Fruit fly (Drosophila melanogaster) whole organism, adult: ENCODE measurements around the gene CG3529.

ENCODE experiments used
- CG11617 ChIP-seq: fragments of 200-800 bp; sonication (Bioruptor generic); optimal IDR thresholded peaks from 2 replicates; lab custom pipeline; 2017; ENCODE audit warnings: mild to moderate bottlenecking, missing biosample characterization, missing genetic modification reagents, missing genetic modification characterization
- CG12768 ChIP-seq: fragments of 200-800 bp; sonication (Bioruptor generic); optimal IDR thresholded peaks from 2 replicates; lab custom pipeline; 2017; ENCODE audit warnings: missing biosample characterization, missing genetic modification characterization, mild to moderate bottlenecking, moderate library complexity, missing genetic modification reagents
- CG14711 ChIP-seq: fragments of 200-800 bp; sonication (Bioruptor generic); optimal IDR thresholded peaks from 2 replicates; lab custom pipeline; 2018; ENCODE audit warnings: missing biosample characterization, mild to moderate bottlenecking, missing genetic modification characterization, moderate library complexity
- CG1620 ChIP-seq: fragments of 200-800 bp; sonication (Bioruptor generic); optimal IDR thresholded peaks from 2 replicates; lab custom pipeline; 2016; ENCODE audit warnings: missing biosample characterization, missing genetic modification characterization
- CG33017 ChIP-seq: fragments of 200-800 bp; sonication (Bioruptor generic); optimal IDR thresholded peaks from 2 replicates; lab custom pipeline; 2018; ENCODE audit warnings: missing biosample characterization, mild to moderate bottlenecking, missing genetic modification characterization, moderate library complexity
- CG5204 ChIP-seq: fragments of 200-800 bp; sonication (Bioruptor generic); optimal IDR thresholded peaks from 2 replicates; lab custom pipeline; 2016; ENCODE audit warnings: missing biosample characterization, missing genetic modification characterization
- CG7045 ChIP-seq: fragments of 200-800 bp; sonication (Bioruptor generic); optimal IDR thresholded peaks from 2 replicates; lab custom pipeline; 2017; ENCODE audit warnings: missing biosample characterization, mild to moderate bottlenecking, missing genetic modification characterization
- CG7101 ChIP-seq: fragments of 200-800 bp; sonication (Bioruptor generic); optimal IDR thresholded peaks from 2 replicates; lab custom pipeline; 2018; ENCODE audit warnings: missing biosample characterization, mild to moderate bottlenecking, missing genetic modification characterization, moderate library complexity
- Clk ChIP-seq: fragments of 200-800 bp; sonication (Bioruptor generic); optimal IDR thresholded peaks from 2 replicates; lab custom pipeline; 2017; ENCODE audit warnings: missing biosample characterization, missing genetic modification characterization
- Crg-1 ChIP-seq: fragments of 200-800 bp; sonication (Bioruptor generic); optimal IDR thresholded peaks from 2 replicates; lab custom pipeline; 2016; ENCODE audit warnings: missing biosample characterization, missing genetic modification characterization
- Hr96 ChIP-seq: fragments of 200-800 bp; sonication (Bioruptor generic); optimal IDR thresholded peaks from 2 replicates; lab custom pipeline; 2016; ENCODE audit warnings: missing biosample characterization, missing genetic modification characterization
- Mnt ChIP-seq: fragments of 200-800 bp; sonication (Bioruptor generic); optimal IDR thresholded peaks from 2 replicates; lab custom pipeline; 2016; ENCODE audit warnings: missing biosample characterization, mild to moderate bottlenecking, missing genetic modification characterization
- bab1 ChIP-seq: fragments of 200-800 bp; sonication (Bioruptor generic); optimal IDR thresholded peaks from 3 replicates; lab custom pipeline; 2019; ENCODE audit warnings: missing biosample characterization, mild to moderate bottlenecking, missing genetic modification characterization, moderate library complexity
- cic ChIP-seq: fragments of 200-800 bp; sonication (Bioruptor generic); optimal IDR thresholded peaks from 2 replicates; lab custom pipeline; 2017; ENCODE audit warnings: missing biosample characterization, mild to moderate bottlenecking, missing genetic modification characterization, moderate library complexity
- cnc ChIP-seq, 2 experiments: fragments of >200 bp; optimal IDR thresholded peaks; 2 replicates each; lab custom pipeline; 2017
- kay ChIP-seq: fragments of 200-800 bp; sonication (Bioruptor generic); peaks from one replicate; lab custom pipeline; 2016; ENCODE audit warnings: missing biosample characterization, missing genetic modification characterization, borderline replicate concordance
- ovo ChIP-seq: fragments of 200-800 bp; sonication (Bioruptor generic); optimal IDR thresholded peaks from 2 replicates; lab custom pipeline; 2016; ENCODE audit warnings: missing biosample characterization, missing genetic modification characterization
- pad ChIP-seq: fragments of 200-800 bp; sonication (Bioruptor generic); optimal IDR thresholded peaks from 3 replicates; lab custom pipeline; 2017; ENCODE audit warnings: missing biosample characterization, missing genetic modification characterization, mild to moderate bottlenecking, moderate library complexity, missing genetic modification reagents
- tj ChIP-seq: fragments of 200-800 bp; sonication (Bioruptor generic); optimal IDR thresholded peaks from 3 replicates; lab custom pipeline; 2017; ENCODE audit warnings: missing biosample characterization, mild to moderate bottlenecking, missing genetic modification characterization, moderate library complexity
- toe ChIP-seq: fragments of 200-800 bp; sonication (Bioruptor generic); optimal IDR thresholded peaks from 2 replicates; lab custom pipeline; 2016; ENCODE audit warnings: missing biosample characterization, missing genetic modification characterization

Gene CG3529

dm6 chr3L:9432810-9433587 is 13.7 kb upstream of the CG3529 start:
- peak; percentile 11 for TF ChIP-seq Crg-1 (GFP tag; lab: Kevin White, UChicago)
- TF ChIP-seq CG14711, result no peak
- TF ChIP-seq Mnt (GFP tag; lab: Kevin White, UChicago), result no peak
- peak; percentile 25 for TF ChIP-seq cic (GFP tag; lab: Kevin White, UChicago)
- TF ChIP-seq cnc (optimal IDR thresholded peaks at IDR 0.05; lab: Kevin White, UChicago), result no peak

dm6 chr3L:9435315-9435714 is 11.3 kb upstream of the CG3529 start, which contains the start of gene CG42526:
Gene CG42526, minus strand, starts transcription at chr3L:9435399.
- TF ChIP-seq cic (GFP tag; lab: Kevin White, UChicago), result peak; percentile 50
- TF ChIP-seq Mnt (GFP tag; lab: Kevin White, UChicago), result peak; percentile 17
- no peak for TF ChIP-seq ovo (GFP tag; lab: Kevin White, UChicago)
- TF ChIP-seq CG11617 (GFP tag; lab: Kevin White, UChicago), result peak; percentile 43
- peak; percentile 36 for TF ChIP-seq CG14711
- TF ChIP-seq pad (GFP tag; lab: Kevin White, UChicago), result peak; percentile 26
- no peak for TF ChIP-seq CG33017
- no peak for TF ChIP-seq Crg-1 (GFP tag; lab: Kevin White, UChicago)
- no peak for TF ChIP-seq cnc (optimal IDR thresholded peaks at IDR 0.05; lab: Kevin White, UChicago)
- TF ChIP-seq CG7045 (GFP tag; lab: Kevin White, UChicago), result no peak
- TF ChIP-seq CG12768 (GFP tag; lab: Kevin White, UChicago), result peak; percentile 4
- TF ChIP-seq tj (GFP tag; lab: Kevin White, UChicago), result no peak
- TF ChIP-seq kay (GFP tag; lab: Kevin White, UChicago), result no peak
- peak; percentile 41 for TF ChIP-seq bab1 (GFP tag; lab: Kevin White, UChicago)
- TF ChIP-seq CG1620 (GFP tag; lab: Kevin White, UChicago), result no peak
- peak; percentile 62 for TF ChIP-seq CG7101
- TF ChIP-seq Clk (GFP tag; lab: Kevin White, UChicago), result no peak
- no peak for TF ChIP-seq toe (GFP tag; lab: Kevin White, UChicago)
- peak; percentile 39 for TF ChIP-seq Hr96 (GFP tag; lab: Kevin White, UChicago)
- TF ChIP-seq CG5204 (GFP tag; lab: Kevin White, UChicago), result no peak

dm6 chr3L:9435831-9436230 is 10.8 kb upstream of the CG3529 start:
- TF ChIP-seq pad (GFP tag; lab: Kevin White, UChicago) (no peak), Mnt (GFP tag; lab: Kevin White, UChicago) (peak; percentile 12), cic (GFP tag; lab: Kevin White, UChicago) (no peak), cnc (optimal IDR thresholded peaks at IDR 0.05; lab: Kevin White, UChicago) (no peak)

- TF ChIP-seq Hr96 (GFP tag; lab: Kevin White, UChicago) (no peak), bab1 (GFP tag; lab: Kevin White, UChicago) (no peak), CG7101 (no peak), Clk (GFP tag; lab: Kevin White, UChicago) (no peak), cnc (optimal IDR thresholded peaks at IDR 0.05; lab: Kevin White, UChicago) (no peak), CG1620 (GFP tag; lab: Kevin White, UChicago) (no peak), CG12768 (GFP tag; lab: Kevin White, UChicago) (no peak), CG7045 (GFP tag; lab: Kevin White, UChicago) (no peak), Crg-1 (GFP tag; lab: Kevin White, UChicago) (no peak), CG5204 (GFP tag; lab: Kevin White, UChicago) (no peak), pad (GFP tag; lab: Kevin White, UChicago) (no peak), cic (GFP tag; lab: Kevin White, UChicago) (no peak), CG33017 (no peak), CG14711 (no peak), ovo (GFP tag; lab: Kevin White, UChicago) (no peak)
Measured at dm6 chr3L:9438858-9439257, 7.8 kb upstream of the CG3529 start.

- TF ChIP-seq tj (GFP tag; lab: Kevin White, UChicago) (no peak), bab1 (GFP tag; lab: Kevin White, UChicago) (peak; percentile 38), CG12768 (GFP tag; lab: Kevin White, UChicago) (peak; percentile 10), kay (GFP tag; lab: Kevin White, UChicago) (no peak), pad (GFP tag; lab: Kevin White, UChicago) (peak; percentile 35), CG14711 (peak; percentile 97), CG33017 (no peak), ovo (GFP tag; lab: Kevin White, UChicago) (peak; percentile 50), Clk (GFP tag; lab: Kevin White, UChicago) (no peak), cic (GFP tag; lab: Kevin White, UChicago) (peak; percentile 58), CG1620 (GFP tag; lab: Kevin White, UChicago) (peak; percentile 72), CG7045 (GFP tag; lab: Kevin White, UChicago) (peak; percentile 50), Crg-1 (GFP tag; lab: Kevin White, UChicago) (peak; percentile 68), CG11617 (GFP tag; lab: Kevin White, UChicago) (peak; percentile 36), CG5204 (GFP tag; lab: Kevin White, UChicago) (no peak), Hr96 (GFP tag; lab: Kevin White, UChicago) (peak; percentile 60), cnc (optimal IDR thresholded peaks at IDR 0.05; lab: Kevin White, UChicago) (no peak), Mnt (GFP tag; lab: Kevin White, UChicago) (peak; percentile 56), toe (GFP tag; lab: Kevin White, UChicago) (peak; percentile 78), CG7101 (peak; percentile 4)
Measured at dm6 chr3L:9441907-9442479, 4.7 kb upstream of the CG3529 start, which contains the start of the genes Bet3 and Nf-YA. Gene Bet3, minus strand, starts transcription at chr3L:9442267. Gene Nf-YA, minus strand, starts transcription at chr3L:9442267.
